Fruit fly (Drosophila melanogaster) ovary, adult (tissue): ENCODE results near the gene CG31248.
A peak's percentile ranks its signal among the peaks of the same experiment; 100 is the strongest.

Experiments used
- CG17801 ChIP-seq: fragments of 200-800 bp; optimal IDR thresholded peaks from 2 replicates; lab custom pipeline; 2019; ENCODE audit warnings: missing biosample characterization, mild to moderate bottlenecking, missing genetic modification characterization, moderate library complexity; ENCODE audit not compliant: partially characterized antibody

The CG31248 gene

DNA sequence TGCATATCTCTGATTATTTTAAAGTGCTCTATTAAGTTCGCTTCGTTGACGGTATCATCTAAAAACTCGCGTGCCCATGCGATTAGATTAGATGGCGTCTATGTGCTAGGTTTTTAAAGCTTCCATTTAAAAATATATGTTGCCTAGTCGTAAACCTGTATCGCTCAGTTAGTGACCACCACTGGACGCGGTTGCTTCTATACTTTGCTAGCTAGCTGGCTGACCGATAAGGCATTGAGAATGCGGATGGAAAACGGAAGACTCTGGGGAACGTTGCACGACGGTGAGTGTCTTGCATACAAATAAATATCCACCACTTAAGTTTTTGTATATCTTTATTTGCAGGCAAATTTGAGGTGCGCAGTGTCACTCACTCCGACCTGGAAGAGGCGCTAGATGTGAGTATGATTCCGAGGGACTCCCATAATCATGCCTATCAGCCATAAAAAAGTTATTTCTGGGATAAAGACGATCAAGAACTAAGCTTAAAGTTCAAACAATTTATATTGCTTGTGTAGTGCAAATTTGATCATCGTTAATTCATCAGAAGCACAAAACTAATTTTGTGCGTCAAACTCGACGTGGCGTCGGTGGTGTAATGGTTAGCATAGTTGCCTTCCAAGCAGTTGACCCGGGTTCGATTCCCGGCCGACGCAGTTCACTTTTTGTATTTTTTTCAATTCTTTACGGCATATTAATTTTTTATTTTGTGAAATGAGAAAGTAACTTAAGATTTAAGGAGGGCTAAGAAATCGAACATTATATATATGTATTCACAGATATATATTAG is at the start of gene CG31248:
TSS of gene CG31248 (plus strand) at position 41 of the 790 bp plus-strand sequence.
- TF ChIP-seq CG17801 (GFP tag; lab: Kevin White, UChicago), result no peak

- TF ChIP-seq CG17801 (GFP tag; lab: Kevin White, UChicago), result no peak
These were observed 49.4 kb upstream of the CG31248 start for dm6 chr3R:7079718-7080117.

dm6 chr3R:7080157-7080916 is 48.8 kb upstream of the CG31248 start, which contains the start of gene Ref1:
TSS of gene Ref1 (minus strand) at chr3R:7080387.
- no peak for TF ChIP-seq CG17801 (GFP tag; lab: Kevin White, UChicago)

DNA sequence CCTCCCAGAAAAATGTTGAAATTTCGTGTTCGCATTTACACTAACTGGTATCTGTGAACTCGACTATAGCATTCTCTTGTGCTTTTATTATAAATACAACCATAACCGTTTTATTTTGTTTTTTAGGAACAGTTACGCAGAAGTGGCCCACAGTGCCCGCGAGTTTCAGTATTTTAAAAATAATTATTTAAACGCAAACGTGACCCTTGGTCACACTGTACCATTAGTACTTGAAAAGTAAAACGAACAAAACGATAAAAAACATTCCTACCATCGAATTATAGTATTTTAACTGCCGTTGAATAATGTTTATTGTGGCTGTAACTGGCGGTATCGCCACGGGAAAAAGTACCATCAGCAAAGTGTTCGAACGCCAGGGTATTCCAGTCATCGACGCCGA is 47.1 kb upstream of the CG31248 start, which contains the start of gene Dpck:
TSS of gene Dpck (plus strand) at position 211 of the 400 bp plus-strand sequence.
- peak; percentile 80 for TF ChIP-seq CG17801 (GFP tag; lab: Kevin White, UChicago)

dm6 chr3R:7083750-7084149 is 45.4 kb upstream of the CG31248 start:
- no peak for TF ChIP-seq CG17801 (GFP tag; lab: Kevin White, UChicago)

- no peak for TF ChIP-seq CG17801 (GFP tag; lab: Kevin White, UChicago)
These were observed 43.7 kb upstream of the CG31248 start for dm6 chr3R:7085455-7085854.

DNA sequence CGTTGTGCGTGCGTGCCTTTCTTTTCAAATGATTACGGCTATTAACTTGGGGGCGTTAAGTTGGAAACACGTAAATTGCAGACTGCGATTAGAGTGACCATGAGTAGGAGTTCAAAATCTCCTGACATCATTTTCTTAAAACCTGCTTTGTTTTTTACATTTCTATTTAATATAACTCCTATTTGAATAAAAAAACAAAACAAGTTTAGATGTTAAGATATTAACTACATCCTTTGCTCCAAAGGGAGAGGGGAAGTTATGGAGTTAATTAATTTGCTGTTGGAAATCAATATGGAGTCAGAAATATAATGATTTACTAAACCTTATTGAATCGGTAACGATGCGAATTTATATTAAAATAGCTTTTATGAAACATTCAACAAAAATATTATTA is 43.1 kb upstream of the CG31248 start, which contains the start of gene Tailor:
TSS of gene Tailor (minus strand) at position 101 of the 394 bp plus-strand sequence.
- TF ChIP-seq CG17801 (GFP tag; lab: Kevin White, UChicago), result no peak

dm6 chr3R:7086377-7087200 is 42.5 kb upstream of the CG31248 start, which contains the start of gene alphaTub84B:
TSS of gene alphaTub84B (plus strand) at chr3R:7086599.
- peak; percentile 61 for TF ChIP-seq CG17801 (GFP tag; lab: Kevin White, UChicago)

DNA sequence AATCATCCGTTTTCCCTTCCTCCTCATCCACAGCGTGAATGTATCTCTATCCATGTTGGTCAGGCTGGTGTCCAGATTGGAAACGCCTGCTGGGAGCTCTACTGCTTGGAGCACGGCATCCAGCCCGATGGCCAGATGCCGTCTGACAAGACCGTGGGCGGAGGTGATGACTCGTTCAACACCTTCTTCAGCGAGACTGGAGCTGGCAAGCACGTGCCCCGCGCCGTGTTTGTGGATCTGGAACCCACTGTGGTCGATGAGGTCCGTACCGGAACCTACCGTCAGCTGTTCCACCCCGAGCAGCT is 42.0 kb upstream of the CG31248 start:
- no peak for TF ChIP-seq CG17801 (GFP tag; lab: Kevin White, UChicago)

dm6 chr3R:7087904-7088303 is 41.2 kb upstream of the CG31248 start:
- TF ChIP-seq CG17801 (GFP tag; lab: Kevin White, UChicago), result no peak

DNA sequence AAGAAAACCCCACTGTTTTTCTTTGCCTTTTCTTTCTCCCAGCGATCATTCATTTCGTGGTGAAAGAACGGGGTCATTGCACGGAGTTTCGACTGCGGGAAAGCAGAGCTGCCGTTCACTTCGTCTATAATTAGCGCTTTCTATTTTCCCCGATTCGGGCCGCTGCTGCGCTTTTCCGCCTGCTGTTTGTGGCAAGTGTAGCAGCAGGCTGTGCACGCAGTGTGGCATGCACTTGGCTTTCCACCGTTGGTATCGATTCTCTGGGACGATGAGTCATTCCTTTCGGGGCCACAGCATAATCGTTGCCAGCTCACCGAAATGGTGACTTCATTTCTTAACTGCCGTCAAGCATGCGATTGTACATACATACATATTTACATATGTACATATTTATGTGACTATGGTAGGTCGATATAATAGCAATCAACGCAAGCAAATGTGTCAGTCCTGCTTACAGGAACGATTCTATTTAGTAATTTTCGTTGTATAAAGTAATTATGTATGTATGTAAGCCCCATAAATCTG is 40.2 kb upstream of the CG31248 start:
- no peak for TF ChIP-seq CG17801 (GFP tag; lab: Kevin White, UChicago)

dm6 chr3R:7089522-7090336 is 39.4 kb upstream of the CG31248 start:
- TF ChIP-seq CG17801 (GFP tag; lab: Kevin White, UChicago), result no peak

DNA sequence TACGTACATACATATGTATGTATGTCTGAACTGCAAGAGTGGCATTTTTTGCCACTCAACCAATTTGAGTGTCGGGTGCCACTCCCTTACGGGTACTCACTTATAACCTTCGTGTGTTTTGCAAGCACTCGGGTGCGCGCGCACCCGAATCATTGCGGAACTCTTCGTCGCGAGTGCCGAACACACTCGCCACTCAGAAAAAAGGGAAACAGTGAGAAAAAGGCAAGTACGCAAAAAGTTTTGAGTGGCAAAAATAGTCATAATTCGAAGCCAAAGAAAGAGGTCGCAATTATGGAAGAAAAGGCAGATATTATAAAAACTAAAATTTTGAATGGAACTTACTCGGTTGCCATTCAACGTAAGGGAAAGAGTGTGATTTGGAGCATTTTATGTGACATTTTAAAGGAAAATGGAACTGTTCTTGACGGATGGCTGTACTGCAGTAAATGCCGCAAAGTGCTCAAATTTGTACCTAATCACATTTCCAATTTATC is 38.7 kb upstream of the CG31248 start:
- no peak for TF ChIP-seq CG17801 (GFP tag; lab: Kevin White, UChicago)

dm6 chr3R:7091904-7092303 is 37.2 kb upstream of the CG31248 start:
- no peak for TF ChIP-seq CG17801 (GFP tag; lab: Kevin White, UChicago)
